Fruit fly (Drosophila melanogaster) whole organism, embryonic: ENCODE measurements around the gene Dbx.

Experiments used
- B-H2 ChIP-seq: fragments of 200-800 bp; sonication (Bioruptor generic); optimal IDR thresholded peaks from 2 replicates; lab custom pipeline; 2018; ENCODE audit warnings: missing biosample characterization, mild to moderate bottlenecking, missing genetic modification characterization
- BEAF-32 ChIP-seq: fragments of 200-800 bp; sonication (Bioruptor generic); optimal IDR thresholded peaks from 3 replicates; lab custom pipeline; 2017; ENCODE audit warnings: missing biosample characterization, missing genetic modification characterization, mild to moderate bottlenecking, moderate library complexity, missing genetic modification reagents
- CG10654 ChIP-seq: fragments of 200-800 bp; sonication (Bioruptor generic); optimal IDR thresholded peaks from 2 replicates; lab custom pipeline; 2016; ENCODE audit warnings: missing biosample characterization, missing genetic modification characterization
- CG10959 ChIP-seq: fragments of 200-800 bp; sonication (Bioruptor generic); IDR thresholded peaks from 2 replicates; pipeline ENCODE4 v1.3.6; 2022; ENCODE audit warnings: missing biosample characterization, missing genetic modification characterization
- CG1233 ChIP-seq: fragments of 200-800 bp; sonication (Bioruptor generic); optimal IDR thresholded peaks from 4 replicates; lab custom pipeline; 2018; ENCODE audit warnings: missing biosample characterization, mild to moderate bottlenecking, missing genetic modification characterization
- CG12744 ChIP-seq: fragments of 200-800 bp; sonication (Bioruptor generic); optimal IDR thresholded peaks from 2 replicates; lab custom pipeline; 2016; ENCODE audit warnings: missing biosample characterization, missing genetic modification characterization
- CG12769 ChIP-seq: fragments of 200-800 bp; sonication (Bioruptor generic); optimal IDR thresholded peaks from 2 replicates; lab custom pipeline; 2019; ENCODE audit warnings: missing biosample characterization, mild to moderate bottlenecking, missing genetic modification characterization, moderate library complexity
- CG13287 ChIP-seq: fragments of 200-800 bp; sonication (Bioruptor generic); IDR thresholded peaks from 2 replicates; pipeline ENCODE4 v1.3.6; 2022; ENCODE audit warnings: missing biosample characterization, missing genetic modification characterization; ENCODE audit not compliant: partially characterized antibody
- CG13296 ChIP-seq: fragments of 200-800 bp; sonication (Bioruptor generic); optimal IDR thresholded peaks from 3 replicates; lab custom pipeline; 2018; ENCODE audit warnings: missing biosample characterization, mild to moderate bottlenecking, missing genetic modification characterization
- CG13894 ChIP-seq: fragments of 200-800 bp; sonication (Bioruptor generic); optimal IDR thresholded peaks from 3 replicates; lab custom pipeline; 2018; ENCODE audit warnings: missing biosample characterization, mild to moderate bottlenecking, missing genetic modification characterization, moderate library complexity
- CG1603 ChIP-seq: fragments of 200-800 bp; sonication (Bioruptor generic); optimal IDR thresholded peaks from 2 replicates; lab custom pipeline; 2019; ENCODE audit warnings: missing biosample characterization, mild to moderate bottlenecking, missing genetic modification characterization, moderate library complexity
- CG16813 ChIP-seq: fragments of 200-800 bp; sonication (Bioruptor generic); IDR thresholded peaks from 3 replicates; pipeline ENCODE4 v1.3.6; 2022; ENCODE audit warnings: missing biosample characterization, missing genetic modification characterization; ENCODE audit not compliant: partially characterized antibody
- CG17186 ChIP-seq: fragments of 200-800 bp; sonication (Bioruptor generic); optimal IDR thresholded peaks from 3 replicates; lab custom pipeline; 2017; ENCODE audit warnings: missing biosample characterization, missing genetic modification reagents, missing genetic modification characterization
- CG2116 ChIP-seq: fragments of 200-800 bp; sonication (Bioruptor generic); optimal IDR thresholded peaks from 3 replicates; lab custom pipeline; 2018; ENCODE audit warnings: missing biosample characterization, mild to moderate bottlenecking, missing genetic modification characterization
- CG30431 ChIP-seq: fragments of 200-800 bp; sonication (Bioruptor generic); optimal IDR thresholded peaks from 2 replicates; lab custom pipeline; 2017; ENCODE audit warnings: missing biosample characterization, missing genetic modification characterization
- CG31224 ChIP-seq: fragments of 200-800 bp; sonication (Bioruptor generic); IDR thresholded peaks from 2 replicates; pipeline ENCODE4 v1.3.6; 2022; ENCODE audit warnings: missing biosample characterization, missing genetic modification characterization
- CG31441 ChIP-seq: fragments of 200-800 bp; sonication (Bioruptor generic); IDR thresholded peaks from 2 replicates; pipeline ENCODE4 v1.3.6; 2022; ENCODE audit warnings: missing biosample characterization, missing genetic modification characterization
- CG3995 ChIP-seq: fragments of 200-800 bp; sonication (Bioruptor generic); optimal IDR thresholded peaks from 3 replicates; lab custom pipeline; 2016; ENCODE audit warnings: missing biosample characterization, missing genetic modification characterization
- CG6654 ChIP-seq: fragments of 200-800 bp; sonication (Bioruptor generic); optimal IDR thresholded peaks from 2 replicates; lab custom pipeline; 2017; ENCODE audit warnings: missing biosample characterization, mild to moderate bottlenecking, missing genetic modification characterization
- CG6854 ChIP-seq: fragments of 200-800 bp; sonication (Bioruptor generic); optimal IDR thresholded peaks from 3 replicates; lab custom pipeline; 2017; ENCODE audit warnings: missing biosample characterization, mild to moderate bottlenecking, missing genetic modification characterization
- CG7987 ChIP-seq: fragments of 200-800 bp; sonication (Bioruptor generic); optimal IDR thresholded peaks from 2 replicates; lab custom pipeline; 2018; ENCODE audit warnings: missing biosample characterization, mild to moderate bottlenecking, missing genetic modification characterization, moderate library complexity
- CG9437 ChIP-seq: fragments of 200-800 bp; sonication (Bioruptor generic); optimal IDR thresholded peaks from 2 replicates; lab custom pipeline; 2018; ENCODE audit warnings: missing biosample characterization, mild to moderate bottlenecking, missing genetic modification characterization
- D ChIP-seq, 2 experiments: fragments of 200-800 bp in 1 of 2; fragments of >200 bp in 1 of 2; sonication (Bioruptor generic) in 1 of 2; optimal IDR thresholded peaks; 2 replicates in 1 of 2; 3 replicates in 1 of 2; lab custom pipeline; 2017; ENCODE audit warnings: mild to moderate bottlenecking in 1 of 2, missing biosample characterization in 1 of 2, missing genetic modification characterization in 1 of 2, missing genetic modification reagents in 1 of 2
- Ets97D ChIP-seq: fragments of 200-800 bp; sonication (Bioruptor generic); optimal IDR thresholded peaks from 3 replicates; lab custom pipeline; 2016; ENCODE audit warnings: missing biosample characterization, missing genetic modification characterization
- Fer1 ChIP-seq: fragments of 200-800 bp; sonication (Bioruptor generic); optimal IDR thresholded peaks from 2 replicates; lab custom pipeline; 2017; ENCODE audit warnings: missing biosample characterization, mild to moderate bottlenecking, missing genetic modification characterization
- Hr51 ChIP-seq, 2 experiments: fragments of 200-800 bp; sonication (Bioruptor generic); optimal IDR thresholded peaks; 2 replicates in 1 of 2; 3 replicates in 1 of 2; lab custom pipeline; 2016 to 2018; ENCODE audit warnings: missing biosample characterization in 2 of 2, missing genetic modification characterization in 2 of 2, mild to moderate bottlenecking in 1 of 2, moderate library complexity in 1 of 2
- Med ChIP-seq: fragments of 200-800 bp; sonication (Bioruptor generic); peaks from one replicate; lab custom pipeline; 2016; ENCODE audit warnings: missing biosample characterization, missing genetic modification characterization, mild to moderate bottlenecking, inconsistent platforms, moderate library complexity
- Nf-YC ChIP-seq: fragments of 200-800 bp; optimal IDR thresholded peaks from 3 replicates; lab custom pipeline; 2019; ENCODE audit warnings: missing biosample characterization, mild to moderate bottlenecking, missing genetic modification characterization, moderate library complexity
- Side ChIP-seq: fragments of 200-800 bp; sonication (Bioruptor generic); optimal IDR thresholded peaks from 2 replicates; lab custom pipeline; 2016; ENCODE audit warnings: missing biosample characterization, missing genetic modification characterization
- Sox100B ChIP-seq: fragments of 200-800 bp; sonication (Bioruptor generic); optimal IDR thresholded peaks from 3 replicates; lab custom pipeline; 2018; ENCODE audit warnings: missing biosample characterization, mild to moderate bottlenecking, missing genetic modification characterization
- Sox102F ChIP-seq: fragments of 200-800 bp; sonication (Bioruptor generic); optimal IDR thresholded peaks from 2 replicates; lab custom pipeline; 2018; ENCODE audit warnings: missing biosample characterization, mild to moderate bottlenecking, missing genetic modification characterization, moderate library complexity
- Spps ChIP-seq: fragments of 200-800 bp; sonication (Bioruptor generic); optimal IDR thresholded peaks from 2 replicates; lab custom pipeline; 2018; ENCODE audit warnings: missing biosample characterization, mild to moderate bottlenecking, missing genetic modification characterization
- Xbp1 ChIP-seq: fragments of 200-800 bp; sonication (Bioruptor generic); optimal IDR thresholded peaks from 3 replicates; lab custom pipeline; 2016; ENCODE audit warnings: missing biosample characterization, mild to moderate bottlenecking, missing genetic modification characterization
- ac ChIP-seq: fragments of 200-800 bp; sonication (Bioruptor generic); optimal IDR thresholded peaks from 3 replicates; lab custom pipeline; 2017; ENCODE audit warnings: missing biosample characterization, mild to moderate bottlenecking, missing genetic modification characterization
- ash1 ChIP-seq: fragments of 200-800 bp; sonication (Bioruptor generic); optimal IDR thresholded peaks from 2 replicates; lab custom pipeline; 2018; ENCODE audit warnings: missing biosample characterization, mild to moderate bottlenecking, missing genetic modification characterization
- ci ChIP-seq: fragments of 200-800 bp; sonication (Bioruptor generic); IDR thresholded peaks from 3 replicates; pipeline ENCODE4 v1.3.6; 2022; ENCODE audit warnings: missing biosample characterization, missing genetic modification characterization
- crp ChIP-seq, 2 experiments: fragments of 200-800 bp; sonication (Bioruptor generic); optimal IDR thresholded peaks; 2 replicates in 1 of 2; 3 replicates in 1 of 2; lab custom pipeline; 2017; ENCODE audit warnings: missing biosample characterization in 2 of 2, missing genetic modification characterization in 2 of 2, mild to moderate bottlenecking in 1 of 2, moderate library complexity in 1 of 2
- cwo ChIP-seq: fragments of 200-800 bp; sonication (Bioruptor generic); optimal IDR thresholded peaks from 3 replicates; lab custom pipeline; 2017; ENCODE audit warnings: missing biosample characterization, missing genetic modification characterization, mild to moderate bottlenecking, moderate library complexity, missing genetic modification reagents
- exex ChIP-seq: fragments of 200-800 bp; sonication (Bioruptor generic); optimal IDR thresholded peaks from 4 replicates; lab custom pipeline; 2018; ENCODE audit warnings: missing biosample characterization, mild to moderate bottlenecking, missing genetic modification characterization, moderate library complexity
- hbn ChIP-seq: fragments of 200-800 bp; sonication (Bioruptor generic); IDR thresholded peaks from 2 replicates; pipeline ENCODE4 v1.3.6; 2022; ENCODE audit warnings: missing biosample characterization, missing genetic modification characterization; ENCODE audit not compliant: partially characterized antibody
- hth ChIP-seq: fragments of >200 bp; optimal IDR thresholded peaks from 2 replicates; lab custom pipeline; 2017; ENCODE audit warnings: inconsistent platforms
- ken ChIP-seq: fragments of 200-800 bp; sonication (Bioruptor generic); IDR thresholded peaks from 3 replicates; pipeline ENCODE4 v1.3.6; 2022; ENCODE audit warnings: missing biosample characterization, missing genetic modification characterization
- knrl ChIP-seq: fragments of 200-800 bp; sonication (Bioruptor generic); IDR thresholded peaks from 3 replicates; pipeline ENCODE4 v1.3.6; 2022; ENCODE audit warnings: missing biosample characterization, missing genetic modification characterization; ENCODE audit not compliant: partially characterized antibody
- pan ChIP-seq, 4 experiments: fragments of >200 bp in 3 of 4; fragments of 200-800 bp in 1 of 4; sonication (Bioruptor generic) in 1 of 4; optimal IDR thresholded peaks in 3 of 4; IDR thresholded peaks in 1 of 4; 2 replicates each; pipeline versions ENCODE4 v1.3.6 to Lab custom; 2017 to 2022; ENCODE audit warnings: missing biosample characterization in 2 of 4, missing genetic modification characterization in 2 of 4, mixed read lengths in 1 of 4
- pb ChIP-seq: fragments of 200-800 bp; sonication (Bioruptor generic); optimal IDR thresholded peaks from 3 replicates; lab custom pipeline; 2016; ENCODE audit warnings: missing biosample characterization, missing genetic modification characterization
- so ChIP-seq: fragments of 200-800 bp; sonication (Bioruptor generic); IDR thresholded peaks from 3 replicates; pipeline ENCODE4 v1.3.6; 2022; ENCODE audit warnings: missing biosample characterization, missing genetic modification characterization
- sug ChIP-seq: fragments of 200-800 bp; optimal IDR thresholded peaks from 2 replicates; lab custom pipeline; 2019; ENCODE audit warnings: missing biosample characterization, mild to moderate bottlenecking, missing genetic modification characterization, moderate library complexity
- tgo ChIP-seq: fragments of 200-800 bp; sonication (Bioruptor generic); IDR thresholded peaks from 3 replicates; pipeline ENCODE4 v1.3.6; 2022; ENCODE audit warnings: missing biosample characterization, missing genetic modification characterization
- unpg ChIP-seq: fragments of 200-800 bp; sonication (Bioruptor generic); optimal IDR thresholded peaks from 3 replicates; lab custom pipeline; 2018; ENCODE audit warnings: missing biosample characterization, mild to moderate bottlenecking, missing genetic modification characterization, moderate library complexity

Gene Dbx

DNA sequence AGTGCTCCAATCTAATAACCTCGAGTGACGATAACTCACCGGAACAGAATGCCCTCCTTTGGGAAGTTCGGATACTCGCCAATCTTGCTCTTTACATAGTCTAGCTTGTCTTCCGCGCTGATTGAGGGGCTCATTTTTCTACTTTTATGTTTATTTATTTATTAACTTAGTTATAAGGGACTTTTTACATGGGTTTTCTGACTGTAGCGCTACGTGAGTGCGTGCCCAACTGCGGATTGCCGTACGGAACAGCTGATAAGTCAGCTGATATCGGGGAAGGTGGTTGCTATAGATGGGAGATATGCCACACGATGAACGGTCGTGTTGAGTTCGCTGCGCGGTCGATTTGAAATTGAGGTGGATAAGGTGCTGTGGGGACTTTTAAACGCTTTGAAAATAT is 36.5 kb upstream of the Dbx start, which contains the start of gene Aprt (continued):
- TF ChIP-seq Sox100B (GFP tag; lab: Kevin White, UChicago), result no peak
- TF ChIP-seq exex (tag; lab: Kevin White, UChicago), result peak; percentile 60
- TF ChIP-seq CG13894 (tag; lab: Kevin White, UChicago), result peak; percentile 19
- TF ChIP-seq cwo (GFP tag; lab: Kevin White, UChicago), result no peak
- TF ChIP-seq ac (GFP tag; lab: Kevin White, UChicago), result no peak
- no peak for TF ChIP-seq CG1233
- TF ChIP-seq Spps (tag; lab: Kevin White, UChicago), result no peak
- TF ChIP-seq hbn (GFP tag; lab: Robert Waterston, UW), result peak; percentile 88
- peak; percentile 25 for TF ChIP-seq Med (GFP tag; lab: Kevin White, UChicago)
- TF ChIP-seq B-H2 (GFP tag; lab: Kevin White, UChicago), result no peak
- TF ChIP-seq so (GFP tag; lab: Robert Waterston, UW), result no peak
- no peak for TF ChIP-seq CG12769
- peak; percentile 47 for TF ChIP-seq CG1603
- TF ChIP-seq CG6654 (GFP tag; lab: Kevin White, UChicago), result no peak
- peak; percentile 63 for TF ChIP-seq sug (tag; lab: Kevin White, UChicago)
- TF ChIP-seq D (optimal IDR thresholded peaks at IDR 0.05; lab: Kevin White, UChicago), result no peak
- TF ChIP-seq D (GFP tag; optimal IDR thresholded peaks at IDR 0.05; lab: Kevin White, UChicago), result no peak
- peak; percentile 67; the same call in 2 of the 3 replicates for TF ChIP-seq knrl (GFP tag; lab: Robert Waterston, UW)
- TF ChIP-seq ci (GFP tag; lab: Robert Waterston, UW), result 0 out of 3 replicates have a peak, but pooled peaks have one; percentile 19
- peak; percentile 37 for TF ChIP-seq CG2116 (GFP tag; lab: Kevin White, UChicago)
- no peak for TF ChIP-seq hth (lab: Kevin White, UChicago)
- no peak for TF ChIP-seq Nf-YC (tag; lab: Kevin White, UChicago)
- no peak for TF ChIP-seq CG12744 (GFP tag; lab: Kevin White, UChicago)
- peak; percentile 90 to 100 for TF ChIP-seq crp (GFP tag; optimal IDR thresholded peaks at IDR 0.05; lab: Kevin White, UChicago)
- no peak for TF ChIP-seq CG30431
- peak; percentile 90 for TF ChIP-seq CG9437 (GFP tag; lab: Kevin White, UChicago)
- peak; percentile 2 for TF ChIP-seq Ets97D (GFP tag; lab: Kevin White, UChicago)
- TF ChIP-seq CG13296 (GFP tag; lab: Kevin White, UChicago), result no peak
- no peak for TF ChIP-seq Sox102F (GFP tag; lab: Kevin White, UChicago)
- TF ChIP-seq CG7987, result no peak
- TF ChIP-seq pan (optimal IDR thresholded peaks at IDR 0.05; lab: Kevin White, UChicago), result no peak
- no peak for TF ChIP-seq pan (GFP tag; optimal IDR thresholded peaks at IDR 0.05 in 1 of 2, IDR thresholded peaks at IDR 0.05 in 1 of 2)
- TF ChIP-seq ken (GFP tag; lab: Robert Waterston, UW), result no peak
- TF ChIP-seq CG3995 (GFP tag; lab: Kevin White, UChicago), result no peak
- no peak for TF ChIP-seq ash1 (GFP tag; lab: Kevin White, UChicago)
- no peak for TF ChIP-seq pb
- TF ChIP-seq CG16813 (GFP tag; lab: Robert Waterston, UW), result peak; percentile 66
- TF ChIP-seq CG10654 (GFP tag; lab: Kevin White, UChicago), result no peak
- TF ChIP-seq CG6854 (GFP tag; lab: Kevin White, UChicago), result no peak
- peak; percentile 91 for TF ChIP-seq CG13287 (GFP tag; lab: Robert Waterston, UW)
- TF ChIP-seq CG31441 (GFP tag; lab: Robert Waterston, UW), result peak; percentile 34; the same call in 1 of the 2 replicates
- TF ChIP-seq CG17186 (GFP tag; lab: Kevin White, UChicago), result peak; percentile 40
- no peak for TF ChIP-seq unpg (GFP tag; lab: Kevin White, UChicago)
- peak in 1 of 2 experiments; percentile 0 for TF ChIP-seq Hr51 (GFP tag; optimal IDR thresholded peaks at IDR 0.05; lab: Kevin White, UChicago)
- no peak for TF ChIP-seq CG10959 (GFP tag; lab: Robert Waterston, UW)
- no peak for TF ChIP-seq tgo (GFP tag; lab: Robert Waterston, UW)
- no peak for TF ChIP-seq Side
- TF ChIP-seq BEAF-32 (GFP tag; lab: Kevin White, UChicago), result peak; percentile 78
- TF ChIP-seq Fer1 (GFP tag; lab: Kevin White, UChicago), result peak; percentile 45
- TF ChIP-seq CG31224 (GFP tag; lab: Robert Waterston, UW), result no peak
- no peak for TF ChIP-seq Xbp1
